Worm (Caenorhabditis elegans): ENCODE measurements around the gene vha-6.

ce11 chrII:11398787-11399186 is 39.5 kb downstream of the vha-6 start:
- no peak for TF ChIP-seq ama-1 (optimal IDR thresholded peaks at IDR 0.05)
- no peak for TF ChIP-seq tbx-37 (GFP tag; conservative IDR thresholded peaks at IDR 0.05)
- TF ChIP-seq flt-1 (GFP tag; IDR thresholded peaks at IDR 0.05) = no peak
- TF ChIP-seq sea-1 (GFP tag; conservative IDR thresholded peaks at IDR 0.05) = no peak
- no peak for TF ChIP-seq scrt-1 (GFP tag; IDR thresholded peaks at IDR 0.05)
- TF ChIP-seq pes-1 (GFP tag; IDR thresholded peaks at IDR 0.05) = no peak
- no peak for TF ChIP-seq hnd-1 (tag; optimal IDR thresholded peaks at IDR 0.05)
